Worm (Caenorhabditis elegans): ENCODE measurements around the gene srj-15.

srj-15 gene

ce11 chrV:1945875-1946274 lies 18.8 kb downstream of the srj-15 start:
- no peak for TF ChIP-seq flt-1 (GFP tag; IDR thresholded peaks at IDR 0.05)
- TF ChIP-seq ztf-23 (GFP tag; IDR thresholded peaks at IDR 0.05): no peak
- TF ChIP-seq med-1 (GFP tag; optimal IDR thresholded peaks at IDR 0.05; ENCODE audit: insufficient read depth): no peak
- no peak for TF ChIP-seq klf-2 (GFP tag; conservative IDR thresholded peaks at IDR 0.05)
- TF ChIP-seq ref-1 (GFP tag; conservative IDR thresholded peaks at IDR 0.05): no peak
- no peak for TF ChIP-seq T22C8.4 (GFP tag; IDR thresholded peaks at IDR 0.05)
- TF ChIP-seq cog-1 (tag; optimal IDR thresholded peaks at IDR 0.05): no peak
- no peak for TF ChIP-seq tab-1 (GFP tag; IDR thresholded peaks at IDR 0.05)
- TF ChIP-seq ztf-29 (GFP tag; IDR thresholded peaks at IDR 0.05): no peak

ce11 chrV:1943465-1943864 lies 21.2 kb downstream of the srj-15 start:
- TF ChIP-seq ztf-29 (GFP tag; IDR thresholded peaks at IDR 0.05): no peak

ce11 chrV:1940472-1941221 lies 24.1 kb downstream of the srj-15 start:
- TF ChIP-seq ztf-29 (GFP tag; IDR thresholded peaks at IDR 0.05): no peak
- no peak for TF ChIP-seq T22C8.4 (GFP tag; IDR thresholded peaks at IDR 0.05)
- no peak for TF ChIP-seq cog-1 (tag; optimal IDR thresholded peaks at IDR 0.05)
- no peak for TF ChIP-seq klf-2 (GFP tag; conservative IDR thresholded peaks at IDR 0.05)
- no peak for TF ChIP-seq ref-1 (GFP tag; conservative IDR thresholded peaks at IDR 0.05)
- no peak for TF ChIP-seq flt-1 (GFP tag; IDR thresholded peaks at IDR 0.05)
- TF ChIP-seq ztf-23 (GFP tag; IDR thresholded peaks at IDR 0.05): no peak
- TF ChIP-seq tab-1 (GFP tag; IDR thresholded peaks at IDR 0.05): no peak
- TF ChIP-seq med-1 (GFP tag; optimal IDR thresholded peaks at IDR 0.05; ENCODE audit: insufficient read depth): no peak

ce11 chrV:1937963-1938362 lies 26.7 kb downstream of the srj-15 start, which contains the start of gene glb-25:
TSS of gene glb-25 (plus strand) at chrV:1938263.
- no peak for TF ChIP-seq ref-1 (GFP tag; conservative IDR thresholded peaks at IDR 0.05)
- no peak for TF ChIP-seq klf-2 (GFP tag; conservative IDR thresholded peaks at IDR 0.05)
- no peak for TF ChIP-seq cog-1 (tag; optimal IDR thresholded peaks at IDR 0.05)
- TF ChIP-seq ztf-29 (GFP tag; IDR thresholded peaks at IDR 0.05): no peak
- no peak for TF ChIP-seq ztf-23 (GFP tag; IDR thresholded peaks at IDR 0.05)
- no peak for TF ChIP-seq tab-1 (GFP tag; IDR thresholded peaks at IDR 0.05)
- no peak for TF ChIP-seq flt-1 (GFP tag; IDR thresholded peaks at IDR 0.05)
- TF ChIP-seq T22C8.4 (GFP tag; IDR thresholded peaks at IDR 0.05): no peak
- no peak for TF ChIP-seq med-1 (GFP tag; optimal IDR thresholded peaks at IDR 0.05; ENCODE audit: insufficient read depth)

- no peak for TF ChIP-seq ztf-23 (GFP tag; IDR thresholded peaks at IDR 0.05)
- TF ChIP-seq flt-1 (GFP tag; IDR thresholded peaks at IDR 0.05): no peak
- TF ChIP-seq ztf-29 (GFP tag; IDR thresholded peaks at IDR 0.05): no peak
Observed at ce11 chrV:1935494-1935893, 29.2 kb downstream of the srj-15 start.

- no peak for TF ChIP-seq T22C8.4 (GFP tag; IDR thresholded peaks at IDR 0.05)
- no peak for TF ChIP-seq flt-1 (GFP tag; IDR thresholded peaks at IDR 0.05)
- no peak for TF ChIP-seq klf-2 (GFP tag; conservative IDR thresholded peaks at IDR 0.05)
- TF ChIP-seq ref-1 (GFP tag; conservative IDR thresholded peaks at IDR 0.05): no peak
- no peak for TF ChIP-seq med-1 (GFP tag; optimal IDR thresholded peaks at IDR 0.05; ENCODE audit: insufficient read depth)
- TF ChIP-seq tab-1 (GFP tag; IDR thresholded peaks at IDR 0.05): no peak
- no peak for TF ChIP-seq ztf-23 (GFP tag; IDR thresholded peaks at IDR 0.05)
- TF ChIP-seq ztf-29 (GFP tag; IDR thresholded peaks at IDR 0.05): no peak
- TF ChIP-seq cog-1 (tag; optimal IDR thresholded peaks at IDR 0.05): no peak
Observed at ce11 chrV:1928473-1928872, 36.2 kb downstream of the srj-15 start.

ce11 chrV:1927015-1927414 lies 37.7 kb downstream of the srj-15 start, which contains the start of gene T06A1.5:
TSS of gene T06A1.5 (plus strand) at chrV:1927223.
- TF ChIP-seq ztf-23 (GFP tag; IDR thresholded peaks at IDR 0.05) (no peak), ztf-29 (GFP tag; IDR thresholded peaks at IDR 0.05) (no peak), flt-1 (GFP tag; IDR thresholded peaks at IDR 0.05) (no peak), cog-1 (tag; optimal IDR thresholded peaks at IDR 0.05) (no peak), ref-1 (GFP tag; conservative IDR thresholded peaks at IDR 0.05) (no peak), tab-1 (GFP tag; IDR thresholded peaks at IDR 0.05) (no peak), klf-2 (GFP tag; conservative IDR thresholded peaks at IDR 0.05) (no peak), T22C8.4 (GFP tag; IDR thresholded peaks at IDR 0.05) (no peak), med-1 (GFP tag; optimal IDR thresholded peaks at IDR 0.05; ENCODE audit: insufficient read depth) (no peak)

ce11 chrV:1925487-1925886 lies 39.2 kb downstream of the srj-15 start, which contains the start of gene T06A1.1:
TSS of gene T06A1.1 (minus strand) at chrV:1925587.
- no peak for TF ChIP-seq cog-1 (tag; optimal IDR thresholded peaks at IDR 0.05)
- TF ChIP-seq klf-2 (GFP tag; conservative IDR thresholded peaks at IDR 0.05): no peak
- no peak for TF ChIP-seq flt-1 (GFP tag; IDR thresholded peaks at IDR 0.05)

ce11 chrV:1921321-1921720 lies 43.4 kb downstream of the srj-15 start, which contains the start of gene gst-37:
TSS of gene gst-37 (plus strand) at chrV:1921621.
- no peak for TF ChIP-seq ztf-23 (GFP tag; IDR thresholded peaks at IDR 0.05)
- TF ChIP-seq cog-1 (tag; optimal IDR thresholded peaks at IDR 0.05): no peak
- TF ChIP-seq T22C8.4 (GFP tag; IDR thresholded peaks at IDR 0.05): no peak
- TF ChIP-seq med-1 (GFP tag; optimal IDR thresholded peaks at IDR 0.05; ENCODE audit: insufficient read depth): no peak
- TF ChIP-seq flt-1 (GFP tag; IDR thresholded peaks at IDR 0.05): no peak
- no peak for TF ChIP-seq tab-1 (GFP tag; IDR thresholded peaks at IDR 0.05)
- no peak for TF ChIP-seq ref-1 (GFP tag; conservative IDR thresholded peaks at IDR 0.05)
- TF ChIP-seq klf-2 (GFP tag; conservative IDR thresholded peaks at IDR 0.05): no peak
- no peak for TF ChIP-seq ztf-29 (GFP tag; IDR thresholded peaks at IDR 0.05)

- no peak for TF ChIP-seq ref-1 (GFP tag; conservative IDR thresholded peaks at IDR 0.05)
Observed at ce11 chrV:1920105-1920504, 44.6 kb downstream of the srj-15 start, which contains the start of gene Y32G9A.12. TSS of gene Y32G9A.12 (minus strand) at chrV:1920205.
